Worm (Caenorhabditis elegans): ENCODE data around the gene srh-243.

The srh-243 gene

DNA sequence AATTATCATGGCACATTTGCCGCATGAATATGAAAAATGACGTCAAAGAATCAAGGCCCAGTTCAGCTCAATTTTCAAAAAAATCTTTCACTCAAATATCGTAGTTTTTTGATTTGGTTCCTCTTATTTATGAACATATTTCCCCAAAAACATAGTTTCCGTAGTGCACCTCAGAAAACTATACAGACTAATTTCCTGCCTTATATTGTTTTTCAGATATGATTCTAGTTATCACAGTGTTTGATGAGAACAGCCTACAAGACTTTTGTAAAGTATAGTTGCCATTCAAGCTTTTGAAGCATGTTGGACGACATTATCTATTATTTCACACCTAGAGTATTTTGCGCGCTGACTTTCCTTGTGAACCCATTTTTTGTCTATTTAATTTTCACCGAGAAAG lies 37.6 kb upstream of the srh-243 start, which contains the start of gene srj-50:
Gene srj-50, plus strand, starts transcription at position 301 of the 400 bp plus-strand sequence.
- TF ChIP-seq odd-2 (tag; optimal IDR thresholded peaks at IDR 0.05) (no peak), tbx-7 (tag; optimal IDR thresholded peaks at IDR 0.05) (no peak), ceh-34 (tag; optimal IDR thresholded peaks at IDR 0.05) (no peak), ttx-3 (tag; optimal IDR thresholded peaks at IDR 0.05) (no peak), ceh-18 (tag; optimal IDR thresholded peaks at IDR 0.05) (no peak), unc-86 (tag; optimal IDR thresholded peaks at IDR 0.05) (no peak), pros-1 (tag; optimal IDR thresholded peaks at IDR 0.05) (no peak)

DNA sequence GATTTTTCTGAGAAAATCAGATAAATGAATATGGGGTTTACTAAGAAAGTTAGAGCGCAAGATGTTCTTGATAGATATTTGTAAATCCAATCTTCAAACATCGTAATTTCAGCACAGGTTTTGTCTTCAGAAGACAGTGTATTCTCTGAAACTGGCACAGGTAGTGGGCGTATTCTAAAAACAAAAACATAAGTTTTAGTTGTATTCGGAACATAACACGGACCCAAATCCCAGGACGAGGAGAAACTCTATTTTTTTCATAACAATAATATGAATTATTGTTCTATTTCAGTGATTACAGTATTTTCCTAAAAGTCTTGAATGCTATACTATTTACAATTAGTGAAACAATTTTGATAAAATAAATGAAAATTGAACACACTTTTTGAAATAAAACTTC lies 33.7 kb upstream of the srh-243 start, which contains the start of gene srj-45:
Gene srj-45, minus strand, starts transcription at position 101 of the 400 bp plus-strand sequence.
- TF ChIP-seq sox-4 (tag; optimal IDR thresholded peaks at IDR 0.05) (no peak), ceh-22 (tag; optimal IDR thresholded peaks at IDR 0.05) (no peak), tbx-2 (tag; optimal IDR thresholded peaks at IDR 0.05) (no peak), madf-2 (tag; optimal IDR thresholded peaks at IDR 0.05) (no peak), C08G9.2 (tag; optimal IDR thresholded peaks at IDR 0.05) (no peak), ceh-24 (tag; optimal IDR thresholded peaks at IDR 0.05) (no peak), elt-2 (tag; optimal IDR thresholded peaks at IDR 0.05) (no peak), ceh-19 (GFP tag; optimal IDR thresholded peaks at IDR 0.05) (no peak)

DNA sequence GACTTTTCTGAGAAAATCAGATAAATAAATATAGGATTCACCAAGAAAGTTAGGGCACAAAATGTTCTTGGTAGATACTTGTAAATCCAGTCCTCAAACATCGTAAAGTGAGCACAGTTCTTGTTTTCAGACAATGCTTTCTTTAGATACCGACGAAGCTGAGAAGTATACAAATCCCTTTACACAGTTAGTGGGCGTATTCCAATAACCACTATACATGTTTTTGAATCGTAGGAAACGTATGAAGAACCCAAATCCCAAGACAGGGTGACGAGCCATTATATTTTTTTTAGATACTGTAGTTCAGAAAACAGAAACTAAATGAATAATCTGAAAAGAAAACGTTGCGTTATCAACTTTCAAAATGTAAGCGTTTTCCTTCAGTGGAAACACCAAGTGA lies 24.5 kb upstream of the srh-243 start, which contains the start of gene srj-44:
Gene srj-44, minus strand, starts transcription at position 101 of the 400 bp plus-strand sequence.
- TF ChIP-seq ceh-14 (tag; optimal IDR thresholded peaks at IDR 0.05) (no peak), ref-2 (tag; optimal IDR thresholded peaks at IDR 0.05) (no peak), nhr-11 (tag; optimal IDR thresholded peaks at IDR 0.05) (no peak), fkh-6 (tag; optimal IDR thresholded peaks at IDR 0.05) (no peak), ceh-30 (tag; optimal IDR thresholded peaks at IDR 0.05) (no peak), odd-2 (tag; optimal IDR thresholded peaks at IDR 0.05) (no peak)

DNA sequence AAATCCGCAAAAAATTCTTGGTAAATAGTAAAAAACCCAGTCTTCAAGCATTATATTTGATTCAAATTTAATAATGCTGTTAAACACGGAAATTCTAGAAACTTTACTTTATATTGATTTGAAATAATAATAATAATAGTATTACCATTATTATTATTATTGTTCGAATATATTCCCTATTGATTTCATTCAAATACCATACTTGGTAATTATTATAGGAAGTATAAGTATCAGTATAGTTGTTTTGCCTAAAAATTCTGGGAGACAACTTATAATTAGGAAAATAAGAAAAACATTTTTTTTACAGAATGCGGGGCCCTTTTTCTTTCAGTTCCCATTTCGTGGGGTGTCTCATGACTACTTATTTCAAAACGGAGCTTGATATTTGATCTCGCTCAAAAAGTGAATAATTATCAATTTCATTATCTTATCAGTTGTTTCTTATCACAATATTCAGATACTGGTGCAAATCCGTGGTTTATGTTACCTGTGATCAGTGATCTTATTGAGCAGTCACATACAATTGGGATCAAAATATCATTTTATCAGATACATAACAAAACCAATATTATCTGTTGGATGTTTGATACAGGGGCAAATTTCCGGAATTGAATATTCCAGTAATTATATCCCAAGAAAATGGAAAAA lies 21.8 kb upstream of the srh-243 start, which contains the start of gene srj-49:
Gene srj-49, minus strand, starts transcription at position 51 of the 648 bp plus-strand sequence.
- peak; percentile 86 for TF ChIP-seq elt-2 (tag; optimal IDR thresholded peaks at IDR 0.05)
- no peak for TF ChIP-seq pat-9 (tag; optimal IDR thresholded peaks at IDR 0.05)

DNA sequence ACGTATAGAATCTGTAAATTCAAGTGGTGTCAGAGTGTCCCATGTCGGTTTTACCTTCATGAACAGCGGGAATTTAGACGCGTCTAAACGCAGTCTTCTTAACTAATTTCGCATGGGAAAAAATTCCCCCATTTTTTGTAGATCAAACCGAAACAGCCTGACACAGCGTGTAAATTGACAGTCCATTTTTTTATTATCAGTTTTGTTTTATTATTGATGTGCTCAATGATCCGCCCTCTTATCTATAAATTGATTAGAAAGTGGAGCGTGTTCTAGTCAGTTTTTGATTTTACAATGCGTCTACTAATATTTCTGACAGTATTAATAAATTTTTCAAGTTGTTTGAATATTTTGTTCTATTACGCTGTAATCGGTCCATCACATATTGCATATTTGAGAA lies 21.2 kb upstream of the srh-243 start, which contains the start of gene ugt-53:
Gene ugt-53, plus strand, starts transcription at position 273 of the 400 bp plus-strand sequence.
- TF ChIP-seq sdc-2 (tag; optimal IDR thresholded peaks at IDR 0.05): no peak
- no peak for TF ChIP-seq ets-4 (tag; optimal IDR thresholded peaks at IDR 0.05)
- peak; percentile 6 for TF ChIP-seq elt-2 (tag; optimal IDR thresholded peaks at IDR 0.05)

DNA sequence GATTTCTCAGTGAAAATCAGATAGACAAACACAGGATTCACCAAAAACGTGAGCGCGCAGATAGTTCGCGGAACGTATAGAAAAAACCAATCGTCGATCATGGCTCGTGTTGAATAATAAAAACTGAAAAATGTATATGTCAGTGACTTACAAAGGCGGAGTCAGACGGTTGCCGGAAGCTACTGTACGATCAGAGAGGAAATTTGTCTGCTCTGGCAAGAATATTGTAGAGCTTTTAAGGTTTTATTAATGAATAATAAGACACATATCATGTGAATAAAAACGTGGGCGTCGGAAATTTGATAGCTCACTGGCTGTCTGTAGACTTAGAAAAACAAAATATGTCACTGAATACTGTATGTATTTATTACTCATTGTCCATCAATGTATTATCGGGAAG lies 14.8 kb upstream of the srh-243 start, which contains the start of gene srj-57:
Gene srj-57, minus strand, starts transcription at position 101 of the 400 bp plus-strand sequence.
- no peak for TF ChIP-seq ama-1 (optimal IDR thresholded peaks at IDR 0.05)
- no peak for TF ChIP-seq dmd-4 (tag; optimal IDR thresholded peaks at IDR 0.05; ENCODE audit: borderline replicate concordance)
- no peak for TF ChIP-seq odd-2 (tag; optimal IDR thresholded peaks at IDR 0.05)
- TF ChIP-seq eyg-1 (tag; optimal IDR thresholded peaks at IDR 0.05): no peak
- TF ChIP-seq ceh-22 (tag; optimal IDR thresholded peaks at IDR 0.05): no peak
- TF ChIP-seq pha-2 (tag; optimal IDR thresholded peaks at IDR 0.05): no peak
- no peak for TF ChIP-seq fkh-10 (GFP tag; optimal IDR thresholded peaks at IDR 0.05)
- no peak for TF ChIP-seq fkh-6 (tag; optimal IDR thresholded peaks at IDR 0.05)
- no peak for TF ChIP-seq ceh-9 (tag; optimal IDR thresholded peaks at IDR 0.05)
- TF ChIP-seq Y22D7AL.16 (tag; optimal IDR thresholded peaks at IDR 0.05): no peak

DNA sequence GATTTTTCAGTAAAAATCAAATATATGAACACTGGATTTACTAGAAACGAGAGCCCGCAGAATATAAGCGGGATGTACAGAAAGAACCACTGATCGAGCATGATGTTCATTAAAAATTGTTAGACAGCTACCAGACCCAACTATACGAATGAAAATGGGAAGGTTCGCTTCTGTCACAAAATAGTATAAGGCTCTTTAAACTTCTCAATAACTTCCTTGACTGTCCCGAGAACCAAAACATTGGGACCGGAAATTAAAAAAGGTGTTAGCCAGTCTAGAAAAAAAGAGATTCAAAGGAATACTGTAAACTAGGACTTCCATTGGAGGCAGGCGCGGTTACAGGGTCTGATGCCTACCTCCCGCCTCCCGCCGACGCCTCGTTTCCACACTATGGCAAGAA lies 12.4 kb upstream of the srh-243 start, which contains the start of gene srj-55:
Gene srj-55, minus strand, starts transcription at position 101 of the 400 bp plus-strand sequence.
- TF ChIP-seq odd-2 (tag; optimal IDR thresholded peaks at IDR 0.05) (no peak), unc-42 (tag; optimal IDR thresholded peaks at IDR 0.05) (no peak), K09A11.1 (tag; optimal IDR thresholded peaks at IDR 0.05; ENCODE audit: insufficient read depth) (no peak), syd-9 (tag; optimal IDR thresholded peaks at IDR 0.05) (no peak)
